Worm (Caenorhabditis elegans) whole organism, L3 larva: Measurements from ENCODE around the gene viro-2.

Experiments
- R02D3.7 ChIP-seq: fragments of 150-350 bp; optimal IDR thresholded peaks from 2 replicates; lab custom pipeline; 2014; ENCODE audit warnings: missing biosample characterization, missing genetic modification characterization
- ZK546.5 ChIP-seq: sonication (generic microtip); optimal IDR thresholded peaks from 2 replicates; lab custom pipeline; 2017; ENCODE audit warnings: missing biosample characterization, missing genetic modification characterization
- aly-2 ChIP-seq: fragments of 150-350 bp; optimal IDR thresholded peaks from 2 replicates; lab custom pipeline; 2014; ENCODE audit warnings: missing biosample characterization, missing genetic modification characterization
- ama-1 ChIP-seq: fragments of 150-350 bp; optimal IDR thresholded peaks from 2 replicates; lab custom pipeline; 2018
- ceh-16 ChIP-seq: sonication (generic microtip); optimal IDR thresholded peaks from 2 replicates; lab custom pipeline; 2017; ENCODE audit warnings: missing biosample characterization, missing genetic modification characterization
- ceh-28 ChIP-seq: fragments of 150-350 bp; optimal IDR thresholded peaks from 2 replicates; lab custom pipeline; 2014; ENCODE audit warnings: missing biosample characterization, missing genetic modification reagents, missing genetic modification characterization
- ceh-82 ChIP-seq: fragments of 150-350 bp; optimal IDR thresholded peaks from 2 replicates; lab custom pipeline; 2014; ENCODE audit warnings: missing biosample characterization, missing genetic modification characterization
- ceh-9 ChIP-seq: sonication (generic microtip); optimal IDR thresholded peaks from 2 replicates; lab custom pipeline; 2018; ENCODE audit warnings: missing biosample characterization, missing genetic modification characterization
- egl-27 ChIP-seq: sonication (generic microtip); optimal IDR thresholded peaks from 4 replicates; lab custom pipeline; 2017; ENCODE audit warnings: missing biosample characterization, missing genetic modification reagents, missing genetic modification characterization
- egl-5 ChIP-seq: fragments of 150-350 bp; optimal IDR thresholded peaks from 2 replicates; lab custom pipeline; 2017; ENCODE audit warnings: missing biosample characterization, missing genetic modification reagents, missing genetic modification characterization, inconsistent platforms
- elt-1 ChIP-seq: fragments of 150-350 bp; optimal IDR thresholded peaks from 2 replicates; lab custom pipeline; 2014; ENCODE audit warnings: missing biosample characterization, missing genetic modification characterization
- elt-2 ChIP-seq: sonication (generic microtip); optimal IDR thresholded peaks from 2 replicates; lab custom pipeline; 2016; ENCODE audit warnings: missing genetic modification reagents, mild to moderate bottlenecking, missing genetic modification characterization, missing compliant biosample characterization
- elt-3 ChIP-seq, 3 experiments: fragments of 150-350 bp in 1 of 3; sonication (generic microtip) in 2 of 3; optimal IDR thresholded peaks; 2 replicates in 2 of 3; 4 replicates in 1 of 3; lab custom pipeline; 2014 to 2017; ENCODE audit warnings: missing biosample characterization in 3 of 3, missing genetic modification characterization in 3 of 3
- fkh-10 ChIP-seq: sonication (generic microtip); optimal IDR thresholded peaks from 2 replicates; lab custom pipeline; 2017; ENCODE audit warnings: missing biosample characterization, missing genetic modification reagents, missing genetic modification characterization
- fkh-2 ChIP-seq: fragments of 150-350 bp; optimal IDR thresholded peaks from 2 replicates; lab custom pipeline; 2014; ENCODE audit warnings: missing biosample characterization, missing genetic modification reagents, missing genetic modification characterization
- fos-1 ChIP-seq: fragments of 150-350 bp; optimal IDR thresholded peaks from 2 replicates; lab custom pipeline; 2014; ENCODE audit warnings: missing biosample characterization, missing genetic modification characterization
- hmg-11 ChIP-seq: sonication (generic microtip); optimal IDR thresholded peaks from 2 replicates; lab custom pipeline; 2016; ENCODE audit warnings: missing genetic modification characterization, missing compliant biosample characterization
- jun-1 ChIP-seq: fragments of 150-350 bp; optimal IDR thresholded peaks from 2 replicates; lab custom pipeline; 2014; ENCODE audit warnings: missing biosample characterization, missing genetic modification reagents, missing genetic modification characterization
- lin-15B ChIP-seq: fragments of 150-350 bp; optimal IDR thresholded peaks from 2 replicates; lab custom pipeline; 2014; ENCODE audit warnings: missing biosample characterization, missing genetic modification characterization
- lin-39 ChIP-seq: fragments of 150-350 bp; optimal IDR thresholded peaks from 2 replicates; lab custom pipeline; 2018; ENCODE audit warnings: missing biosample characterization, missing genetic modification reagents, missing genetic modification characterization
- lsy-12 ChIP-seq: sonication (generic microtip); optimal IDR thresholded peaks from 2 replicates; lab custom pipeline; 2016; ENCODE audit warnings: mild to moderate bottlenecking, missing genetic modification characterization, missing compliant biosample characterization
- mdl-1 ChIP-seq: fragments of 150-350 bp; optimal IDR thresholded peaks from 2 replicates; lab custom pipeline; 2014; ENCODE audit warnings: missing biosample characterization, missing genetic modification characterization
- nfya-1 ChIP-seq: sonication (generic microtip); optimal IDR thresholded peaks from 2 replicates; lab custom pipeline; 2017; ENCODE audit warnings: missing genetic modification characterization, mild to moderate bottlenecking, missing compliant biosample characterization, antibody characterized with exemption, moderate library complexity; ENCODE audit not compliant: insufficient read depth
- nhr-11 ChIP-seq: fragments of 150-350 bp; optimal IDR thresholded peaks from 2 replicates; lab custom pipeline; 2014; ENCODE audit warnings: missing biosample characterization, missing genetic modification characterization
- nhr-23 ChIP-seq: fragments of 150-350 bp; optimal IDR thresholded peaks from 2 replicates; lab custom pipeline; 2014; ENCODE audit warnings: missing biosample characterization, missing genetic modification reagents, missing genetic modification characterization
- nhr-237 ChIP-seq: fragments of 150-350 bp; optimal IDR thresholded peaks from 2 replicates; lab custom pipeline; 2014; ENCODE audit warnings: missing biosample characterization, missing genetic modification characterization
- nhr-25 ChIP-seq: sonication (generic microtip); optimal IDR thresholded peaks from 2 replicates; lab custom pipeline; 2017; ENCODE audit warnings: missing biosample characterization, missing genetic modification characterization
- nhr-43 ChIP-seq: sonication (generic microtip); optimal IDR thresholded peaks from 2 replicates; lab custom pipeline; 2016; ENCODE audit warnings: mild to moderate bottlenecking, missing genetic modification characterization, missing compliant biosample characterization; ENCODE audit not compliant: poor library complexity, severe bottlenecking
- nhr-67 ChIP-seq: fragments of 150-350 bp; optimal IDR thresholded peaks from 2 replicates; lab custom pipeline; 2014; ENCODE audit warnings: missing biosample characterization, missing genetic modification characterization
- nhr-76 ChIP-seq: fragments of 150-350 bp; sonication (generic microtip); optimal IDR thresholded peaks from 5 replicates; lab custom pipeline; 2014; ENCODE audit warnings: missing biosample characterization, missing genetic modification characterization
- pha-4 ChIP-seq: fragments of 150-350 bp; optimal IDR thresholded peaks from 2 replicates; lab custom pipeline; 2014; ENCODE audit warnings: missing biosample characterization, missing genetic modification reagents, missing genetic modification characterization
- pqm-1 ChIP-seq: fragments of 150-350 bp; optimal IDR thresholded peaks from 2 replicates; lab custom pipeline; 2017; ENCODE audit warnings: missing biosample characterization, missing genetic modification characterization, inconsistent platforms
- skn-1 ChIP-seq: fragments of 150-350 bp; optimal IDR thresholded peaks from 2 replicates; lab custom pipeline; 2014; ENCODE audit warnings: missing biosample characterization, missing genetic modification characterization
- snpc-4 ChIP-seq: fragments of 150-350 bp; optimal IDR thresholded peaks from 2 replicates; lab custom pipeline; 2014; ENCODE audit warnings: missing biosample characterization, missing genetic modification characterization
- tbx-2 ChIP-seq: sonication (generic microtip); optimal IDR thresholded peaks from 2 replicates; lab custom pipeline; 2016; ENCODE audit warnings: mild to moderate bottlenecking, missing genetic modification characterization, missing compliant biosample characterization
- unc-62 ChIP-seq: fragments of 150-350 bp; sonication (generic microtip); optimal IDR thresholded peaks from 4 replicates; lab custom pipeline; 2014; ENCODE audit warnings: missing biosample characterization, missing genetic modification reagents, missing genetic modification characterization
- zag-1 ChIP-seq: fragments of 150-350 bp; optimal IDR thresholded peaks from 2 replicates; lab custom pipeline; 2014; ENCODE audit warnings: missing biosample characterization, missing genetic modification characterization
- ztf-4 ChIP-seq: fragments of 150-350 bp; optimal IDR thresholded peaks from 2 replicates; lab custom pipeline; 2014; ENCODE audit warnings: missing biosample characterization, missing genetic modification characterization

viro-2 gene

DNA sequence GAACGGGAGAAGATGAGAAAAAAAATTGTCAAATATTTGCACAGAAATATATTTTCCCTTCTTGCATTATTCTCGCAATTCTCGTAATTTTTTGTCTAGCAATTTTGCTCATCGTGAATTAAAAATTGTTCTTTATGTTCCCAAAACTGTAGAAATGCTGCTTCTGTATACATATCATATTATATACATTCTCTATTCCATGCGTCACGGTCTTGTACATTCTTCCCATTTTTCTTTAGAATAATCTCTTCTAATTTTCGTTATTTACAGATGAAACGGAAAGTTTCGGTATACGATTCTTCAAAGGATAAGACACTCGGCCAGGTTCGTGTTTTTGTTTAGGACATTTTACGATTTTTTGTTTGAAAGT is 38.9 kb downstream of the viro-2 start, which contains the start of gene acs-4:
TSS of gene acs-4 (plus strand) at position 271 of the 370 bp plus-strand sequence.
- TF ChIP-seq lin-39 (tag; lab: Kevin White, UChicago) (no peak), elt-3 (tag; optimal IDR thresholded peaks at IDR 0.05; lab: Kevin White, UChicago) (no peak), nhr-43 (tag; lab: Kevin White, UChicago) (no peak), pha-4 (tag; lab: Kevin White, UChicago) (no peak), lin-15B (no peak)

DNA sequence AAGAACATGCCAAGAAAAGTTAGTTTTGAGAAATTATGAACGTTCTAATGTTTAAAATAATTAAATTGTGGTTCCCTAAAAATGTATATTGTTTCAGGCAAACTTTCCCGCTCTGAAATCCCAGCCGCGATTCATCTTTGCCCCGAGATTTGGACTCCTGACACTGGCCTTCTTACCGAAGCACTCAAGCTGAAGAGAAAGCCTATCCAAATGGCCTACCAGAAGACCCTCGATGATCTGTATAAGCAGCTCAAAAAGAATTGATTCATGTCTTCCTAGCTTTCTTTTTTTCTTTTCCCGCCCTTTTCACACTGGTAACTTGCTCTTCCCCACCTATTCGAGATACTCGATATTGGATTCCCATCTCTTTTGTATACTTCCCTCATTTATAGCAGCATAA is 41.4 kb downstream of the viro-2 start:
- TF ChIP-seq tbx-2 (tag; lab: Kevin White, UChicago) (no peak), ama-1 (lab: Kevin White, UChicago) (no peak), ceh-82 (tag; lab: Kevin White, UChicago) (no peak), ceh-16 (tag; lab: Kevin White, UChicago) (no peak), lin-39 (tag; lab: Kevin White, UChicago) (no peak)
- TF ChIP-seq, all 47 proteins: peak for 0

DNA sequence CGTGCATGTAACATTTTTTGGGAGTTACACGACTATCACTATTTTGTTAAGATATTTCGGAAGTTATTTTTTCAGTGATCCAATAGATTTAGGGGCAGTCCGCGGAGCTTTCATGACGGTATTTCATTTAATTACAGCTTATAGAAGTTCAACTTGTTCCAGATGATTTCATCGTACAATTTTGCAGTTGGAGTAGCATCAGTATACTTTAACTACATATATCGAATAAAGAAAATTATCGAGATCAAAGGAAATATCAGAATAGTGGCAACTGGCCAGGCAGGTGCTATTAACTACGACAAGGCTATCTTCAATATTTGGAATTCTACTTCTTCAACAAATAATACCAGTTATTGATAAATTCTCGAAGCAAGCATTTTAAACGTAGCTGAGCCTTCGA is 49.8 kb downstream of the viro-2 start:
- TF ChIP-seq pqm-1 (tag; lab: Kevin White, UChicago), result no peak
- no peak for TF ChIP-seq egl-27 (tag; lab: Kevin White, UChicago)
- TF ChIP-seq fkh-2, result no peak
- no peak for TF ChIP-seq zag-1
- no peak for TF ChIP-seq mdl-1 (tag; lab: Kevin White, UChicago)
- no peak for TF ChIP-seq pha-4 (tag; lab: Kevin White, UChicago)
- TF ChIP-seq nhr-11 (tag; lab: Kevin White, UChicago), result no peak
- no peak for TF ChIP-seq lin-39 (tag; lab: Kevin White, UChicago)
- no peak for TF ChIP-seq fkh-10 (GFP tag; lab: Kevin White, UChicago)

DNA sequence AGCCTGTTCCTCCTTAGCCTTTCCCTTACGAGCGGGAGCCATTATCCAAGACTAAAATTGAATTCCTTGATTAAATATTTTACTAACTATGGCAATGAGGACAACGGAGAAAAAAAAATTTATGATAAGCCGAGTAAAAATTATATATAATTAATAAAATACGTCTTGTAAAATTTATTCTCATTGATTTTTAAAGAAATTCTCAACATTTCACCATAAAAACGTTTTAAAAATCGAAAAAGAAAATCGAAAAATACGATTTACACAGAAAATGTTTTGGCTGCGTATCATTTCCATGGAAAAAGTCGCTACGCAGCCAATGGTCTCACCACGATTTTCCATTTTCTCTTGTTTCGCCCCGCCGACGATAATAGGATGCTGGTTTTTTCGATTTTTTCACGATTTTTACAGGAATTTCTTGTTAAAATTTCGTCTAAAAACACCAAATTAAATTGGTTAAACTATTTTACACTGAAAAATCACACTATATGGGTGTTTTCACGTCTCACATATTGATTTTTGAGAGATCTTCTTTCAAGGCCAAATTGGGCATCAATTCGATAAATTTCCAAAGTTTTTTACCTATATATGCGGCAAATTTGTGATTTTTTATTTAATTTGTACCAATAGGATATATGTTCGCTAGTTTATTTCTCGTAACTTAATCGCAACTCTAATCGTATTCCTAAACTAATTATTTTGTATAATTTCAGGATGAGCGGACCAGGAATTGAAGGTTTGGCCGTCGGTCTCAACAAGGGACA is 51.0 kb downstream of the viro-2 start, which contains the start of the genes rps-14 and rpl-36:
TSS of gene rps-14 (minus strand) at position 51 of the 764 bp plus-strand sequence.
TSS of gene rpl-36 (plus strand) at position 714 of the 764 bp plus-strand sequence.
- TF ChIP-seq lsy-12 (tag; lab: Kevin White, UChicago) (peak; percentile 91), nhr-25 (tag; lab: Kevin White, UChicago) (peak; percentile 95), elt-2 (tag; lab: Kevin White, UChicago) (peak; percentile 61), elt-1 (peak; percentile 33), ceh-28 (peak; percentile 40), jun-1 (peak; percentile 72), pha-4 (tag; lab: Kevin White, UChicago) (peak; percentile 96), snpc-4 (tag; lab: Kevin White, UChicago) (peak; percentile 65), tbx-2 (tag; lab: Kevin White, UChicago) (peak; percentile 30), aly-2 (tag; lab: Kevin White, UChicago) (no peak), ZK546.5 (tag; lab: Kevin White, UChicago) (peak; percentile 74), nhr-23 (tag; lab: Kevin White, UChicago) (peak; percentile 94), ztf-4 (peak; percentile 62), R02D3.7 (tag; lab: Kevin White, UChicago) (peak; percentile 84), fkh-10 (GFP tag; lab: Kevin White, UChicago) (peak; percentile 61), unc-62 (GFP tag; lab: Kevin White, UChicago) (no peak), nhr-43 (tag; lab: Kevin White, UChicago) (peak; percentile 68), zag-1 (no peak), nhr-11 (tag; lab: Kevin White, UChicago) (peak; percentile 61), skn-1 (tag; lab: Kevin White, UChicago) (peak; percentile 90), nhr-67 (tag; lab: Kevin White, UChicago) (no peak), pqm-1 (tag; lab: Kevin White, UChicago) (peak; percentile 78), nhr-237 (tag; lab: Kevin White, UChicago) (no peak), lin-15B (peak; percentile 96), egl-5 (tag; lab: Kevin White, UChicago) (peak; percentile 78), ceh-82 (tag; lab: Kevin White, UChicago) (no peak), nfya-1 (tag; lab: Kevin White, UChicago) (peak; percentile 96), nhr-76 (tag; lab: Kevin White, UChicago) (peak; percentile 8), ceh-9 (no peak), lin-39 (tag; lab: Kevin White, UChicago) (peak; percentile 93), hmg-11 (tag; lab: Kevin White, UChicago) (peak; percentile 67), ama-1 (lab: Kevin White, UChicago) (peak; percentile 85), fos-1 (no peak), egl-27 (tag; lab: Kevin White, UChicago) (peak; percentile 81), fkh-2 (no peak)
